Worm (Caenorhabditis elegans) whole organism, L4/young adult: ENCODE measurements around the gene igeg-2.

Experiments
- W03F9.2 ChIP-seq: fragments of 150-350 bp; optimal IDR thresholded peaks from 2 replicates; lab custom pipeline; 2014; ENCODE audit warnings: missing biosample characterization, missing genetic modification characterization
- dao-5 ChIP-seq: sonication (generic microtip); optimal IDR thresholded peaks from 2 replicates; lab custom pipeline; 2016; ENCODE audit warnings: missing genotype, missing genetic modification characterization, moderate library complexity, missing compliant biosample characterization
- him-1 ChIP-seq: sonication (generic microtip); optimal IDR thresholded peaks from 2 replicates; lab custom pipeline; 2016; ENCODE audit warnings: missing genotype, missing genetic modification reagents, missing genetic modification characterization, missing compliant biosample characterization

- TF ChIP-seq him-1 (tag; lab: Kevin White, UChicago) (no peak), W03F9.2 (no peak), dao-5 (tag; lab: Kevin White, UChicago) (no peak)
Measured at ce11 chrX:11474149-11474585, 27.7 kb upstream of the igeg-2 start.
